Worm (Caenorhabditis elegans) whole organism, L4 larva: Measurements from ENCODE around the gene F44E5.15.
"Not testable (repeated sequence)": the region's sequence is repeated elsewhere in the genome, so short reads cannot be mapped to it uniquely, and the experiment has no call there.

ENCODE experiments used
- D1046.2 ChIP-seq: fragments of 200-800 bp; sonication (Bioruptor generic); IDR thresholded peaks from 2 replicates; pipeline ENCODE4 v1.3.6; 2022; ENCODE audit warnings: missing genetic modification characterization, missing compliant biosample characterization
- F37D6.2 ChIP-seq: sonication (generic microtip); optimal IDR thresholded peaks from 2 replicates; lab custom pipeline; 2016; ENCODE audit warnings: mild to moderate bottlenecking, missing genetic modification characterization, missing compliant biosample characterization
- F49E8.2 ChIP-seq: sonication (generic microtip); optimal IDR thresholded peaks from 2 replicates; lab custom pipeline; 2016; ENCODE audit warnings: missing compliant biosample characterization, mild to moderate bottlenecking, missing genetic modification characterization, borderline replicate concordance
- Y105C5A.15 ChIP-seq: fragments of 200-800 bp; sonication (Bioruptor generic); IDR thresholded peaks from 2 replicates; pipeline ENCODE4 v1.3.6; 2022; ENCODE audit warnings: missing genetic modification characterization, missing compliant biosample characterization
- Y5F2A.4 ChIP-seq: fragments of 200-800 bp; sonication (Bioruptor generic); optimal IDR thresholded peaks from 2 replicates; lab custom pipeline; 2018; ENCODE audit warnings: mild to moderate bottlenecking, missing genetic modification characterization, missing compliant biosample characterization
- Y75B8A.6 ChIP-seq: fragments of 200-800 bp; sonication (Bioruptor generic); IDR thresholded peaks from 2 replicates; pipeline ENCODE4 v1.3.6; 2022; ENCODE audit warnings: missing genetic modification reagents, missing genetic modification characterization, missing compliant biosample characterization
- ZK337.2 ChIP-seq: fragments of 200-800 bp; sonication (Bioruptor generic); IDR thresholded peaks from 2 replicates; pipeline ENCODE4 v1.3.6; 2022; ENCODE audit warnings: missing genetic modification reagents, missing genetic modification characterization, missing compliant biosample characterization
- cey-2 ChIP-seq: sonication (generic microtip); optimal IDR thresholded peaks from 3 replicates; lab custom pipeline; 2017; ENCODE audit warnings: missing genetic modification characterization, mild to moderate bottlenecking, missing compliant biosample characterization, antibody characterized with exemption, borderline replicate concordance; ENCODE audit not compliant: insufficient read depth
- daf-12 ChIP-seq: fragments of 150-350 bp; optimal IDR thresholded peaks from 2 replicates; lab custom pipeline; 2014; ENCODE audit warnings: missing biosample characterization, missing genetic modification reagents, missing genetic modification characterization
- daf-16 ChIP-seq, 3 experiments: sonication (generic microtip); optimal IDR thresholded peaks; 2 replicates each; lab custom pipeline; 2016 to 2017; ENCODE audit warnings: missing genetic modification characterization in 3 of 3, missing genetic modification reagents in 3 of 3, mild to moderate bottlenecking in 2 of 3, missing compliant biosample characterization in 2 of 3, missing biosample characterization in 1 of 3, moderate library complexity in 1 of 3
- daf-19 ChIP-seq: fragments of 200-800 bp; sonication (Bioruptor generic); conservative IDR thresholded peaks from 2 replicates; pipeline ENCODE4 v1.3.6; 2022; ENCODE audit warnings: missing genetic modification characterization, missing compliant biosample characterization
- dmd-8 ChIP-seq: fragments of 200-800 bp; sonication (Bioruptor generic); IDR thresholded peaks from 2 replicates; pipeline ENCODE4 v1.3.6; 2022; ENCODE audit warnings: missing genetic modification characterization, missing compliant biosample characterization
- dpl-1 ChIP-seq: fragments of 150-350 bp; optimal IDR thresholded peaks from 2 replicates; lab custom pipeline; 2014; ENCODE audit warnings: missing biosample characterization, missing genetic modification reagents, missing genetic modification characterization
- dve-1 ChIP-seq: sonication (generic microtip); optimal IDR thresholded peaks from 2 replicates; lab custom pipeline; 2017; ENCODE audit warnings: antibody characterized with exemption, mild to moderate bottlenecking, missing genetic modification characterization, missing compliant biosample characterization; ENCODE audit not compliant: insufficient read depth
- egl-43 ChIP-seq: fragments of 200-800 bp; sonication (Bioruptor generic); IDR thresholded peaks from 2 replicates; pipeline ENCODE4 v1.3.6; 2022; ENCODE audit warnings: missing genetic modification reagents, missing genetic modification characterization, missing compliant biosample characterization
- gei-8 ChIP-seq: fragments of 200-800 bp; sonication (Bioruptor generic); optimal IDR thresholded peaks from 2 replicates; lab custom pipeline; 2018; ENCODE audit warnings: mild to moderate bottlenecking, missing genetic modification characterization, missing compliant biosample characterization
- hlh-11 ChIP-seq: fragments of 200-800 bp; sonication (Bioruptor generic); optimal IDR thresholded peaks from 2 replicates; lab custom pipeline; 2018; ENCODE audit warnings: mild to moderate bottlenecking, missing genetic modification characterization, missing compliant biosample characterization
- hlh-30 ChIP-seq: sonication (generic microtip); optimal IDR thresholded peaks from 2 replicates; lab custom pipeline; 2017; ENCODE audit warnings: antibody characterized with exemption, mild to moderate bottlenecking, missing genetic modification characterization, missing compliant biosample characterization; ENCODE audit not compliant: insufficient read depth
- hmg-1.1 ChIP-seq: fragments of 200-800 bp; sonication (Bioruptor generic); IDR thresholded peaks from 2 replicates; pipeline ENCODE4 v1.3.6; 2022; ENCODE audit warnings: missing genetic modification reagents, missing genetic modification characterization, missing compliant biosample characterization
- lim-7 ChIP-seq: fragments of 200-800 bp; sonication (Bioruptor generic); IDR thresholded peaks from 2 replicates; pipeline ENCODE4 v1.3.6; 2022; ENCODE audit warnings: missing genetic modification characterization, missing compliant biosample characterization
- lin-13 ChIP-seq: fragments of 150-350 bp; optimal IDR thresholded peaks from 2 replicates; lab custom pipeline; 2014; ENCODE audit warnings: missing biosample characterization, missing genetic modification reagents, missing genetic modification characterization
- lin-29 ChIP-seq: fragments of 200-800 bp; sonication (Bioruptor generic); IDR thresholded peaks from 2 replicates; pipeline ENCODE4 v1.3.6; 2022; ENCODE audit warnings: missing genetic modification reagents, missing genetic modification characterization, missing compliant biosample characterization
- lir-3 ChIP-seq: sonication (generic microtip); optimal IDR thresholded peaks from 2 replicates; lab custom pipeline; 2016; ENCODE audit warnings: mild to moderate bottlenecking, missing genetic modification characterization, missing compliant biosample characterization
- madf-9 ChIP-seq: fragments of 200-800 bp; sonication (Bioruptor generic); conservative IDR thresholded peaks from 2 replicates; pipeline ENCODE4 v1.3.6; 2022; ENCODE audit warnings: missing genetic modification reagents, missing genetic modification characterization, missing compliant biosample characterization
- mdl-1 ChIP-seq, 2 experiments: fragments of 150-350 bp in 1 of 2; sonication (generic microtip) in 1 of 2; optimal IDR thresholded peaks; 2 replicates each; lab custom pipeline; 2014 to 2017; ENCODE audit warnings: missing biosample characterization in 2 of 2, missing genetic modification characterization in 2 of 2
- mdt-29 ChIP-seq: fragments of 200-800 bp; sonication (Bioruptor generic); IDR thresholded peaks from 2 replicates; pipeline ENCODE4 v1.3.6; 2022; ENCODE audit warnings: missing genetic modification reagents, missing genetic modification characterization, missing compliant biosample characterization
- mep-1 ChIP-seq: fragments of 150-350 bp; sonication (generic microtip); optimal IDR thresholded peaks from 3 replicates; lab custom pipeline; 2014; ENCODE audit warnings: missing biosample characterization, missing genetic modification characterization
- mes-2 ChIP-seq: sonication (generic microtip); optimal IDR thresholded peaks from 2 replicates; lab custom pipeline; 2016; ENCODE audit warnings: missing genotype, mild to moderate bottlenecking, missing genetic modification characterization, missing compliant biosample characterization; ENCODE audit not compliant: poor library complexity, severe bottlenecking
- nhr-102 ChIP-seq: sonication (generic microtip); optimal IDR thresholded peaks from 2 replicates; lab custom pipeline; 2016; ENCODE audit warnings: mild to moderate bottlenecking, missing genetic modification characterization, moderate library complexity, missing compliant biosample characterization
- nhr-25 ChIP-seq: sonication (generic microtip); optimal IDR thresholded peaks from 2 replicates; lab custom pipeline; 2017; ENCODE audit warnings: missing genetic modification characterization, mild to moderate bottlenecking, missing compliant biosample characterization, antibody characterized with exemption, moderate library complexity, borderline replicate concordance; ENCODE audit not compliant: insufficient read depth
- nhr-41 ChIP-seq: fragments of 200-800 bp; sonication (Bioruptor generic); IDR thresholded peaks from 2 replicates; pipeline ENCODE4 v1.3.6; 2022; ENCODE audit warnings: missing genetic modification reagents, missing genetic modification characterization, missing compliant biosample characterization
- nhr-42 ChIP-seq: fragments of 200-800 bp; sonication (Bioruptor generic); IDR thresholded peaks from 2 replicates; pipeline ENCODE4 v1.3.6; 2022; ENCODE audit warnings: missing genetic modification characterization, missing compliant biosample characterization
- nhr-6 ChIP-seq: fragments of 150-350 bp; optimal IDR thresholded peaks from 2 replicates; lab custom pipeline; 2014; ENCODE audit warnings: missing biosample characterization, missing genetic modification characterization
- nhr-77 ChIP-seq: fragments of 150-350 bp; optimal IDR thresholded peaks from 2 replicates; lab custom pipeline; 2014; ENCODE audit warnings: missing biosample characterization, missing genetic modification characterization
- php-3 ChIP-seq: fragments of 200-800 bp; sonication (Bioruptor generic); IDR thresholded peaks from 2 replicates; pipeline ENCODE4 v1.3.6; 2022; ENCODE audit warnings: missing genetic modification reagents, missing genetic modification characterization, missing compliant biosample characterization
- rbr-2 ChIP-seq: sonication (generic microtip); optimal IDR thresholded peaks from 2 replicates; lab custom pipeline; 2016; ENCODE audit warnings: missing genotype, missing genetic modification characterization, missing compliant biosample characterization
- set-16 ChIP-seq: fragments of 200-800 bp; sonication (Bioruptor generic); IDR thresholded peaks from 2 replicates; pipeline ENCODE4 v1.3.6; 2022; ENCODE audit warnings: missing genetic modification reagents, missing genetic modification characterization, missing compliant biosample characterization
- snpc-1.2 ChIP-seq: fragments of 200-800 bp; sonication (Bioruptor generic); IDR thresholded peaks from 2 replicates; pipeline ENCODE4 v1.3.6; 2022; ENCODE audit warnings: missing genetic modification reagents, missing genetic modification characterization, missing compliant biosample characterization
- snpc-4 ChIP-seq: fragments of 150-350 bp; optimal IDR thresholded peaks from 2 replicates; lab custom pipeline; 2014; ENCODE audit warnings: missing biosample characterization, missing genetic modification characterization
- spr-3 ChIP-seq: fragments of 200-800 bp; sonication (Bioruptor generic); optimal IDR thresholded peaks from 2 replicates; lab custom pipeline; 2018; ENCODE audit warnings: mild to moderate bottlenecking, missing genetic modification characterization, missing compliant biosample characterization
- unc-39 ChIP-seq: sonication (generic microtip); optimal IDR thresholded peaks from 2 replicates; lab custom pipeline; 2017; ENCODE audit warnings: missing biosample characterization, missing genetic modification characterization
- unc-62 ChIP-seq, 3 experiments: fragments of 150-350 bp in 1 of 3; sonication (generic microtip); optimal IDR thresholded peaks in 2 of 3; peaks in 1 of 3; 1 replicate in 1 of 3; 2 replicates in 2 of 3; lab custom pipeline; 2014 to 2017; ENCODE audit warnings: missing biosample characterization in 3 of 3, missing genetic modification characterization in 3 of 3, missing genetic modification reagents in 3 of 3, missing genotype in 1 of 3
- zag-1 ChIP-seq: fragments of 150-350 bp; optimal IDR thresholded peaks from 2 replicates; lab custom pipeline; 2014; ENCODE audit warnings: missing biosample characterization, missing genetic modification characterization
- zfp-2 ChIP-seq: sonication (generic microtip); optimal IDR thresholded peaks from 2 replicates; lab custom pipeline; 2016; ENCODE audit warnings: mild to moderate bottlenecking, missing genetic modification characterization, missing compliant biosample characterization
- zfp-3 ChIP-seq: fragments of 200-800 bp; sonication (Bioruptor generic); conservative IDR thresholded peaks from 2 replicates; pipeline ENCODE4 v1.3.6; 2022; ENCODE audit warnings: missing genetic modification reagents, missing genetic modification characterization, missing compliant biosample characterization
- zip-11 ChIP-seq: fragments of 200-800 bp; sonication (Bioruptor generic); IDR thresholded peaks from 2 replicates; pipeline ENCODE4 v1.3.6; 2022; ENCODE audit warnings: missing genetic modification characterization, missing compliant biosample characterization

The F44E5.15 gene

DNA sequence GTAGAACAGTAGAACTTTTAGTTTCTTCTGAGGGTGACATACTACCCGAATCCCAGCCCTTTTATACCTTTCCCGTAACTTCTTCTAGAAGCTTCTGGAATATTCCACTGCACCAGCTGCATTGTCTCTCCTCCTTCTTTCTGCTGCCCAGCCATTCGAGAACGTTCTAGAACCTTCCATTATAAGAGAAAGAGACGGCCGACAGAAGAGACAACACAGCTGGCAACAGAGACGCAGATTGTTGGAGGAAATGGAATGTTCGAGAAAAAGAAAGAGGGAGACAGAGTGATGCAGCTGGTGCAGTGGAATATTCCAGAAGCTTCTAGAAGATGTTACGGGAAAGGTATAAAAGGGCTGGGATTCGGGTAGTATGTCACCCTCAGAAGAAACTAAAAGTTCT, 13.2 kb upstream of the F44E5.15 start, which contains the start of the genes F44E5.4 and F44E5.5 (continued):
- TF ChIP-seq hmg-1.1 (peak; percentile 99), hlh-11 (tag; lab: Kevin White, UChicago) (peak; percentile 100), mdt-29 (GFP tag; lab: Robert Waterston, UW) (peak; percentile 100), rbr-2 (tag; lab: Kevin White, UChicago) (peak; percentile 89), dmd-8 (GFP tag; lab: Robert Waterston, UW) (peak; percentile 91), ZK337.2 (GFP tag; lab: Robert Waterston, UW) (peak; percentile 80), php-3 (GFP tag; lab: Robert Waterston, UW) (peak; percentile 100), unc-62 (GFP tag; optimal IDR thresholded peaks at IDR 0.05 in 1 of 2; lab: Kevin White, UChicago) (peak in 1 of 2 experiments; percentile 96), Y5F2A.4 (GFP tag; lab: Kevin White, UChicago) (peak; percentile 89), lim-7 (peak; percentile 90), D1046.2 (peak; percentile 98), daf-16 (GFP tag; optimal IDR thresholded peaks at IDR 0.05; lab: Kevin White, UChicago) (peak; percentile 39 to 97), daf-16 (tag; optimal IDR thresholded peaks at IDR 0.05; lab: Kevin White, UChicago) (peak; percentile 58), nhr-77 (tag; lab: Kevin White, UChicago) (peak; percentile 40), lin-13 (GFP tag; lab: Kevin White, UChicago) (peak; percentile 64), mdl-1 (tag; optimal IDR thresholded peaks at IDR 0.05; lab: Kevin White, UChicago) (peak in 1 of 2 experiments; percentile 45), spr-3 (peak; percentile 95), lin-29 (GFP tag; lab: Robert Waterston, UW) (peak; percentile 100), madf-9 (peak; percentile 96), F37D6.2 (tag; lab: Kevin White, UChicago) (peak; percentile 93), nhr-25 (tag; lab: Kevin White, UChicago) (peak; percentile 68), nhr-6 (tag; lab: Kevin White, UChicago) (peak; percentile 3), lir-3 (peak; percentile 63), nhr-102 (tag; lab: Kevin White, UChicago) (peak; percentile 93), mes-2 (tag; lab: Kevin White, UChicago) (peak; percentile 75), gei-8 (GFP tag; lab: Kevin White, UChicago) (peak; percentile 96), Y105C5A.15 (GFP tag; lab: Robert Waterston, UW) (peak; percentile 100), snpc-1.2 (GFP tag; lab: Robert Waterston, UW) (peak; percentile 96), set-16 (peak; percentile 99), unc-39 (tag; lab: Kevin White, UChicago) (peak; percentile 79), zfp-3 (GFP tag; lab: Robert Waterston, UW) (peak; percentile 100), dve-1 (tag; lab: Kevin White, UChicago) (peak; percentile 89)
- TF ChIP-seq unc-62 (tag; optimal IDR thresholded peaks at IDR 0.05; lab: Kevin White, UChicago), result not testable (repeated sequence)

DNA sequence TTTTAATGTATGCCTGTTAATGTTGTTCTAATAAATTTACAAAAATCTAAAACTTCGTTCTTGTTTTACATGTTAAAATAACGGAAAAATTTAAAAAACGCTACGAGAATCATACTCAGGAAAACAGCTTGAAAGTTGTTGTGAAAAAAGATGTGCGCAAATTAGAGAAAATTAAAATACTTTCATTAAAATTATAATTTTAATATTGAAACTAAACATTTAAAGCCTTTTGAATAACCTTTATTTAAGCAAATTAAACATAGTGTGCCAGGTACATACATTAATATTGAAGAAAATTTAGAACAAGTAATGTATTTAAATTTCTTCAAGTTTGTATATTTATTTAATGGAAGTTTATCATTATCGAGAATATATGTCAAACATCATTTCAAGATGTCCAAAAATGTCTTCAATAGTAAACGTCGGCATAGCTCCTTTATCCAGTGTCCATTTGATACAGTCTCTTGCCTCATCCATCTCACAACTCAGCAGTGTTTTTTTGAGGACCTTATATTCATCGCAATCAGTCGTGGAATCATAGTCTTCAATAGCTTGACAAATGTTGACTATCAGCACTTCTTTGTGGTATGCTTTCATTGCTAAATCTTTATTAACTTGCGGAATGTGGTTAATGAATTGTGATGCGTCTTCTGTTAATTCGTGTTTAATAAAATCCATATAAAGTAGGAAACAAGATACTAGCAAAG, 10.5 kb upstream of the F44E5.15 start:
- TF ChIP-seq madf-9 (no peak; the same call in 1 of the 2 replicates), cey-2 (no peak), zip-11 (GFP tag; lab: Robert Waterston, UW) (no peak), unc-62 (GFP tag; optimal IDR thresholded peaks at IDR 0.05 in 1 of 2; lab: Kevin White, UChicago) (no peak), unc-62 (tag; optimal IDR thresholded peaks at IDR 0.05; lab: Kevin White, UChicago) (no peak), egl-43 (GFP tag; lab: Robert Waterston, UW) (no peak), ZK337.2 (GFP tag; lab: Robert Waterston, UW) (no peak), hlh-30 (tag; lab: Kevin White, UChicago) (no peak), nhr-42 (GFP tag; lab: Robert Waterston, UW) (no peak; the same call in 1 of the 2 replicates), zfp-2 (tag; lab: Kevin White, UChicago) (no peak), dpl-1 (GFP tag; lab: Kevin White, UChicago) (no peak), snpc-4 (no peak), zag-1 (tag; lab: Kevin White, UChicago) (no peak), daf-19 (GFP tag; lab: Robert Waterston, UW) (peak; percentile 91; the same call in 1 of the 2 replicates), snpc-1.2 (GFP tag; lab: Robert Waterston, UW) (peak; percentile 68; the same call in 1 of the 2 replicates), mep-1 (tag; lab: Kevin White, UChicago) (peak; percentile 90), nhr-41 (GFP tag; lab: Robert Waterston, UW) (no peak), Y75B8A.6 (GFP tag; lab: Robert Waterston, UW) (peak; percentile 87), hmg-1.1 (peak; percentile 73), daf-12 (tag; lab: Kevin White, UChicago) (no peak), F49E8.2 (tag; lab: Kevin White, UChicago) (no peak)
